Fruit fly (Drosophila melanogaster): ENCODE data around the gene CG34267.

dm6 chr3L:548304-549198, 48.3 kb upstream of the CG34267 start:
- TF ChIP-seq CG8478 (optimal IDR thresholded peaks at IDR 0.05) (no peak), psq (optimal IDR thresholded peaks at IDR 0.05) (no peak), pan (optimal IDR thresholded peaks at IDR 0.05) (no peak), Dll (optimal IDR thresholded peaks at IDR 0.05) (no peak), EcR (GFP tag; optimal IDR thresholded peaks at IDR 0.05) (no peak)
